Fruit fly (Drosophila melanogaster) whole organism, embryonic: Measurements from ENCODE around the gene Pits.

ENCODE experiments used
- Atf-2 ChIP-seq: fragments of 200-800 bp; sonication (Bioruptor generic); optimal IDR thresholded peaks from 2 replicates; lab custom pipeline; 2016; ENCODE audit warnings: missing biosample characterization, missing genetic modification characterization
- CG10979 ChIP-seq: fragments of 200-800 bp; sonication (Bioruptor generic); optimal IDR thresholded peaks from 2 replicates; lab custom pipeline; 2018; ENCODE audit warnings: missing biosample characterization, mild to moderate bottlenecking, missing genetic modification characterization, moderate library complexity
- CG14667 ChIP-seq: fragments of 200-800 bp; sonication (Bioruptor generic); IDR thresholded peaks from 2 replicates; pipeline ENCODE4 v1.3.6; 2022; ENCODE audit warnings: missing biosample characterization, missing genetic modification characterization
- CG15269 ChIP-seq: fragments of 200-800 bp; sonication (Bioruptor generic); optimal IDR thresholded peaks from 2 replicates; lab custom pipeline; 2018; ENCODE audit warnings: missing biosample characterization, mild to moderate bottlenecking, missing genetic modification characterization, moderate library complexity
- CG1529 ChIP-seq: fragments of 200-800 bp; sonication (Bioruptor generic); optimal IDR thresholded peaks from 3 replicates; lab custom pipeline; 2018; ENCODE audit warnings: missing biosample characterization, missing genetic modification characterization
- CG15696 ChIP-seq: fragments of 200-800 bp; sonication (Bioruptor generic); optimal IDR thresholded peaks from 2 replicates; lab custom pipeline; 2019; ENCODE audit warnings: missing biosample characterization, mild to moderate bottlenecking, missing genetic modification characterization, moderate library complexity
- CG17568 ChIP-seq: fragments of 200-800 bp; sonication (Bioruptor generic); optimal IDR thresholded peaks from 2 replicates; lab custom pipeline; 2018; ENCODE audit warnings: missing biosample characterization, mild to moderate bottlenecking, missing genetic modification characterization, moderate library complexity
- CG1832 ChIP-seq: fragments of 200-800 bp; sonication (Bioruptor generic); optimal IDR thresholded peaks from 2 replicates; lab custom pipeline; 2017; ENCODE audit warnings: missing biosample characterization, mild to moderate bottlenecking, missing genetic modification characterization, inconsistent platforms
- CG2116 ChIP-seq: fragments of 200-800 bp; sonication (Bioruptor generic); optimal IDR thresholded peaks from 3 replicates; lab custom pipeline; 2018; ENCODE audit warnings: missing biosample characterization, mild to moderate bottlenecking, missing genetic modification characterization
- CG4707 ChIP-seq: fragments of 200-800 bp; sonication (Bioruptor generic); optimal IDR thresholded peaks from 2 replicates; lab custom pipeline; 2018; ENCODE audit warnings: missing biosample characterization, mild to moderate bottlenecking, missing genetic modification characterization, moderate library complexity
- CG5180 ChIP-seq: fragments of 200-800 bp; sonication (Bioruptor generic); optimal IDR thresholded peaks from 3 replicates; lab custom pipeline; 2017; ENCODE audit warnings: missing biosample characterization, missing genetic modification characterization, mild to moderate bottlenecking, moderate library complexity, missing genetic modification reagents
- CG6683 ChIP-seq: fragments of 200-800 bp; sonication (Bioruptor generic); optimal IDR thresholded peaks from 2 replicates; lab custom pipeline; 2017; ENCODE audit warnings: missing biosample characterization, mild to moderate bottlenecking, missing genetic modification characterization, missing genetic modification reagents
- CG6854 ChIP-seq: fragments of 200-800 bp; sonication (Bioruptor generic); optimal IDR thresholded peaks from 3 replicates; lab custom pipeline; 2017; ENCODE audit warnings: missing biosample characterization, mild to moderate bottlenecking, missing genetic modification characterization
- CG7372 ChIP-seq: fragments of 200-800 bp; sonication (Bioruptor generic); IDR thresholded peaks from 2 replicates; pipeline ENCODE4 v1.3.6; 2022; ENCODE audit warnings: missing biosample characterization, missing genetic modification characterization
- Chrac-16 ChIP-seq: fragments of 200-800 bp; sonication (Bioruptor generic); optimal IDR thresholded peaks from 3 replicates; lab custom pipeline; 2016; ENCODE audit warnings: missing biosample characterization, missing genetic modification characterization
- Dll ChIP-seq: fragments of 200-800 bp; sonication (Bioruptor generic); IDR thresholded peaks from 4 replicates; pipeline ENCODE4 v1.3.6; 2022; ENCODE audit warnings: missing biosample characterization, missing genetic modification characterization; ENCODE audit not compliant: partially characterized antibody
- Hand ChIP-seq: fragments of 200-800 bp; sonication (Bioruptor generic); optimal IDR thresholded peaks from 2 replicates; lab custom pipeline; 2017; ENCODE audit warnings: mild to moderate bottlenecking, missing biosample characterization, missing genetic modification reagents, missing genetic modification characterization
- HmgZ ChIP-seq: fragments of 200-800 bp; sonication (Bioruptor generic); optimal IDR thresholded peaks from 2 replicates; lab custom pipeline; 2018; ENCODE audit warnings: missing biosample characterization, mild to moderate bottlenecking, missing genetic modification characterization
- Hr78 ChIP-seq, 2 experiments: fragments of 200-800 bp in 1 of 2; fragments of >200 bp in 1 of 2; sonication (Bioruptor generic) in 1 of 2; optimal IDR thresholded peaks; 2 replicates each; lab custom pipeline; 2017 to 2019; ENCODE audit warnings: missing biosample characterization in 2 of 2, missing genetic modification characterization in 2 of 2, mild to moderate bottlenecking in 1 of 2, moderate library complexity in 1 of 2
- Lhr ChIP-seq: fragments of 200-800 bp; sonication (Bioruptor generic); optimal IDR thresholded peaks from 3 replicates; lab custom pipeline; 2017; ENCODE audit warnings: mild to moderate bottlenecking, missing biosample characterization, missing genetic modification reagents, missing genetic modification characterization
- Lim3 ChIP-seq: fragments of 200-800 bp; sonication (Bioruptor generic); IDR thresholded peaks from 2 replicates; pipeline ENCODE4 v1.3.6; 2022; ENCODE audit warnings: missing biosample characterization, missing genetic modification characterization
- MTF-1 ChIP-seq: fragments of 200-800 bp; sonication (Bioruptor generic); optimal IDR thresholded peaks from 2 replicates; lab custom pipeline; 2018; ENCODE audit warnings: missing biosample characterization, mild to moderate bottlenecking, missing genetic modification characterization, borderline replicate concordance
- Myb ChIP-seq: fragments of 200-800 bp; sonication (Bioruptor generic); optimal IDR thresholded peaks from 2 replicates; lab custom pipeline; 2016; ENCODE audit warnings: missing biosample characterization, missing genetic modification characterization
- NC2β ChIP-seq: fragments of 200-800 bp; sonication (Bioruptor generic); optimal IDR thresholded peaks from 2 replicates; lab custom pipeline; 2016; ENCODE audit warnings: missing biosample characterization, missing genetic modification characterization
- NK7.1 ChIP-seq: fragments of 200-800 bp; sonication (Bioruptor generic); optimal IDR thresholded peaks from 3 replicates; lab custom pipeline; 2016; ENCODE audit warnings: missing biosample characterization, missing genetic modification characterization
- Side ChIP-seq: fragments of 200-800 bp; sonication (Bioruptor generic); optimal IDR thresholded peaks from 2 replicates; lab custom pipeline; 2016; ENCODE audit warnings: missing biosample characterization, missing genetic modification characterization
- Taf1 ChIP-seq: fragments of 200-800 bp; sonication (Bioruptor generic); IDR thresholded peaks from 2 replicates; pipeline ENCODE4 v1.3.6; 2022; ENCODE audit warnings: missing biosample characterization, missing genetic modification characterization
- Usf ChIP-seq: fragments of 200-800 bp; sonication (Bioruptor generic); optimal IDR thresholded peaks from 2 replicates; lab custom pipeline; 2017; ENCODE audit warnings: missing genotype, missing biosample characterization, missing genetic modification characterization
- Vsx1 ChIP-seq: fragments of 200-800 bp; sonication (Bioruptor generic); optimal IDR thresholded peaks from 2 replicates; lab custom pipeline; 2017; ENCODE audit warnings: missing biosample characterization, mild to moderate bottlenecking, missing genetic modification characterization, missing genetic modification reagents
- bab2 ChIP-seq: fragments of 200-800 bp; sonication (Bioruptor generic); optimal IDR thresholded peaks from 2 replicates; lab custom pipeline; 2016; ENCODE audit warnings: missing biosample characterization, missing genetic modification characterization
- br ChIP-seq: fragments of >200 bp; optimal IDR thresholded peaks from 2 replicates; lab custom pipeline; 2017
- corto ChIP-seq: fragments of 200-800 bp; sonication (Bioruptor generic); optimal IDR thresholded peaks from 2 replicates; lab custom pipeline; 2016; ENCODE audit warnings: missing biosample characterization, mild to moderate bottlenecking, missing genetic modification characterization, moderate library complexity
- dm ChIP-seq: fragments of 200-800 bp; sonication (Bioruptor generic); optimal IDR thresholded peaks from 3 replicates; lab custom pipeline; 2016; ENCODE audit warnings: missing biosample characterization, missing genetic modification characterization
- fru ChIP-seq: fragments of >200 bp; optimal IDR thresholded peaks from 2 replicates; lab custom pipeline; 2017
- gce ChIP-seq: fragments of 200-800 bp; sonication (Bioruptor generic); IDR thresholded peaks from 3 replicates; pipeline ENCODE4 v1.3.6; 2022; ENCODE audit warnings: missing biosample characterization, missing genetic modification characterization
- gem ChIP-seq: fragments of 200-800 bp; sonication (Bioruptor generic); optimal IDR thresholded peaks from 2 replicates; lab custom pipeline; 2019; ENCODE audit warnings: missing biosample characterization, mild to moderate bottlenecking, missing genetic modification characterization, moderate library complexity
- gro ChIP-seq: fragments of 200-800 bp; sonication (Bioruptor generic); optimal IDR thresholded peaks from 2 replicates; lab custom pipeline; 2016; ENCODE audit warnings: missing biosample characterization, missing genetic modification characterization
- lola ChIP-seq, 3 experiments: fragments of >200 bp in 2 of 3; fragments of 200-800 bp in 1 of 3; sonication (Bioruptor generic) in 1 of 3; optimal IDR thresholded peaks; 2 replicates each; lab custom pipeline; 2017 to 2019; ENCODE audit warnings: missing biosample characterization in 3 of 3, missing genetic modification characterization in 3 of 3, mild to moderate bottlenecking in 1 of 3, moderate library complexity in 1 of 3
- lov ChIP-seq, 2 experiments: fragments of 200-800 bp in 1 of 2; fragments of >200 bp in 1 of 2; sonication (Bioruptor generic) in 1 of 2; IDR thresholded peaks in 1 of 2; optimal IDR thresholded peaks in 1 of 2; 2 replicates in 1 of 2; 3 replicates in 1 of 2; pipeline versions ENCODE4 v1.3.6 to Lab custom; 2017 to 2022; ENCODE audit warnings: missing biosample characterization in 1 of 2, missing genetic modification characterization in 1 of 2
- mirr ChIP-seq: fragments of 200-800 bp; sonication (Bioruptor generic); optimal IDR thresholded peaks from 3 replicates; lab custom pipeline; 2018; ENCODE audit warnings: missing biosample characterization, mild to moderate bottlenecking, missing genetic modification characterization
- pan ChIP-seq, 4 experiments: fragments of >200 bp in 3 of 4; fragments of 200-800 bp in 1 of 4; sonication (Bioruptor generic) in 1 of 4; optimal IDR thresholded peaks in 3 of 4; IDR thresholded peaks in 1 of 4; 2 replicates each; pipeline versions ENCODE4 v1.3.6 to Lab custom; 2017 to 2022; ENCODE audit warnings: missing biosample characterization in 2 of 4, missing genetic modification characterization in 2 of 4, mixed read lengths in 1 of 4
- phol ChIP-seq: fragments of 200-800 bp; sonication (Bioruptor generic); optimal IDR thresholded peaks from 3 replicates; lab custom pipeline; 2018; ENCODE audit warnings: missing biosample characterization, mild to moderate bottlenecking, missing genetic modification characterization, moderate library complexity
- pita ChIP-seq: fragments of 200-800 bp; sonication (Bioruptor generic); optimal IDR thresholded peaks from 2 replicates; lab custom pipeline; 2017; ENCODE audit warnings: missing biosample characterization, mild to moderate bottlenecking, missing genetic modification characterization
- sisA ChIP-seq: fragments of 200-800 bp; sonication (Bioruptor generic); IDR thresholded peaks from 2 replicates; pipeline ENCODE4 v1.3.6; 2022; ENCODE audit warnings: missing biosample characterization, missing genetic modification characterization
- sr ChIP-seq: fragments of 200-800 bp; sonication (Bioruptor generic); IDR thresholded peaks from 3 replicates; pipeline ENCODE4 v1.3.6; 2022; ENCODE audit warnings: missing biosample characterization, missing genetic modification characterization
- tgo ChIP-seq: fragments of 200-800 bp; sonication (Bioruptor generic); IDR thresholded peaks from 3 replicates; pipeline ENCODE4 v1.3.6; 2022; ENCODE audit warnings: missing biosample characterization, missing genetic modification characterization
- toy ChIP-seq: fragments of 200-800 bp; sonication (Bioruptor generic); IDR thresholded peaks from 2 replicates; pipeline ENCODE4 v1.3.6; 2022; ENCODE audit warnings: missing biosample characterization, missing genetic modification characterization
- tx ChIP-seq: fragments of 200-800 bp; sonication (Bioruptor generic); optimal IDR thresholded peaks from 2 replicates; lab custom pipeline; 2016; ENCODE audit warnings: missing biosample characterization, missing genetic modification characterization
- vnd ChIP-seq: fragments of 200-800 bp; sonication (Bioruptor generic); IDR thresholded peaks from 3 replicates; pipeline ENCODE4 v1.3.6; 2022; ENCODE audit warnings: missing biosample characterization, missing genetic modification characterization; ENCODE audit not compliant: partially characterized antibody

Gene Pits

DNA sequence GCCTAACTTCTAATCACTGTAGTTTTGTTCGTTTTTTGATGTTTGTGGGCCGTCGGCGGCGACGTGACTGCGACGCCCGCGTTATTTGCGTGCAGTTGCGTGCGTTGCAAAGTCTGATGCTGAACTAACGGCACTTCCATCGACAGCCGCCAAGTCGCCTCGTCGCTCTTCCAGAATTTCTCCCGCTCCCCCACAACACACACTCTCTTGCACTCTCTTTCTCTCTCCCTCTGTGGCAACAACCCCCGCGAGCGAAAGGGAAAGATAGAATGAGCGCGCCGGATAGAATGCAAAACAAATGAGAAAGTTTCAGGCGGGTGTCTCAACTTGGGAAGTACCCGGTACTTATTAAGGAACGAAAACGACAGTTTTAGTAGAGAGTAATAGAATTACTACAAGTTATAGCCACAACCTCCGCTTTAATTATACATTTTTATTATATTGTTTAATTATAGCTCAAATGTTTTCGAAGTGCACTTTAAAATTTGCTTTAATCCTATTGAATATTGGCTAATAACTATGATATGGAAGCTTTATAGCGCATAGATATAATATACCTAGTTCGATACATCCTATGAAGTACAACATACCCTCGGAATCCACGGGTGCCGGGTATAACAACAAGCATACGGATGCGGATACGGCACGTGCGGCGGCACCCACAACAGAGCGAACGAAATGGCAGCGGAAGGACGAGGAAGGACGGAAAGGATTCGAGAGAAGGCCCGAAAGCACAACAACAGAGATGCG, 36.0 kb downstream of the Pits start (continued):
- TF ChIP-seq Hr78 (GFP tag; optimal IDR thresholded peaks at IDR 0.05; lab: Kevin White, UChicago), result no peak
- no peak for TF ChIP-seq gro (GFP tag; lab: Kevin White, UChicago)
- TF ChIP-seq phol (tag; lab: Kevin White, UChicago), result peak; percentile 49
- peak; percentile 66 for TF ChIP-seq gem (tag; lab: Kevin White, UChicago)
- TF ChIP-seq CG1832 (GFP tag; lab: Kevin White, UChicago), result peak; percentile 55
- TF ChIP-seq CG5180 (GFP tag; lab: Kevin White, UChicago), result no peak
- no peak for TF ChIP-seq pan (optimal IDR thresholded peaks at IDR 0.05; lab: Kevin White, UChicago)
- TF ChIP-seq pan (GFP tag; optimal IDR thresholded peaks at IDR 0.05 in 1 of 2, IDR thresholded peaks at IDR 0.05 in 1 of 2), result no peak
- no peak for TF ChIP-seq NC2β (GFP tag; lab: Kevin White, UChicago)
- no peak for TF ChIP-seq CG17568 (GFP tag; lab: Kevin White, UChicago)
- TF ChIP-seq sr (GFP tag; lab: Robert Waterston, UW), result no peak
- no peak for TF ChIP-seq fru (lab: Kevin White, UChicago)
- no peak for TF ChIP-seq tx
- no peak for TF ChIP-seq Dll
- no peak for TF ChIP-seq lov (optimal IDR thresholded peaks at IDR 0.05; lab: Kevin White, UChicago)
- no peak for TF ChIP-seq lov (GFP tag; IDR thresholded peaks at IDR 0.05; lab: Robert Waterston, UW)
- no peak for TF ChIP-seq Side (GFP tag; lab: Kevin White, UChicago)
- TF ChIP-seq CG14667, result no peak
- TF ChIP-seq sisA (GFP tag; lab: Robert Waterston, UW), result peak; percentile 36; the same call in 1 of the 2 replicates
- TF ChIP-seq Lim3 (GFP tag; lab: Robert Waterston, UW), result no peak
- no peak for TF ChIP-seq dm (GFP tag; lab: Kevin White, UChicago)
- TF ChIP-seq Taf1 (GFP tag; lab: Robert Waterston, UW), result no peak
- TF ChIP-seq NK7.1 (GFP tag; lab: Kevin White, UChicago), result no peak
- TF ChIP-seq CG4707 (GFP tag; lab: Kevin White, UChicago), result no peak
- TF ChIP-seq Usf (GFP tag; lab: Kevin White, UChicago), result no peak
- TF ChIP-seq toy (GFP tag; lab: Robert Waterston, UW), result no peak
- TF ChIP-seq Chrac-16 (GFP tag; lab: Kevin White, UChicago), result no peak
- no peak for TF ChIP-seq HmgZ
- no peak for TF ChIP-seq Atf-2 (GFP tag; lab: Kevin White, UChicago)
- TF ChIP-seq CG15696 (tag; lab: Kevin White, UChicago), result no peak
- no peak for TF ChIP-seq CG6854 (GFP tag; lab: Kevin White, UChicago)
- no peak for TF ChIP-seq vnd (GFP tag; lab: Robert Waterston, UW)
- no peak for TF ChIP-seq MTF-1 (GFP tag; lab: Kevin White, UChicago)
- TF ChIP-seq bab2 (GFP tag; lab: Kevin White, UChicago), result no peak
- TF ChIP-seq CG1529 (GFP tag; lab: Kevin White, UChicago), result no peak
- no peak for TF ChIP-seq pita (GFP tag; lab: Kevin White, UChicago)
- peak; percentile 45 for TF ChIP-seq CG10979 (tag; lab: Kevin White, UChicago)
- no peak for TF ChIP-seq corto (GFP tag; lab: Kevin White, UChicago)
- TF ChIP-seq mirr (GFP tag; lab: Kevin White, UChicago), result no peak
- TF ChIP-seq tgo (GFP tag; lab: Robert Waterston, UW), result no peak
- TF ChIP-seq lola (GFP tag; optimal IDR thresholded peaks at IDR 0.05; lab: Kevin White, UChicago), result no peak
- no peak for TF ChIP-seq Vsx1 (GFP tag; lab: Kevin White, UChicago)
- TF ChIP-seq CG2116 (GFP tag; lab: Kevin White, UChicago), result no peak
- TF ChIP-seq Myb (GFP tag; lab: Kevin White, UChicago), result no peak
- no peak for TF ChIP-seq Lhr (GFP tag; lab: Kevin White, UChicago)
- TF ChIP-seq CG7372 (GFP tag; lab: Robert Waterston, UW), result no peak
- no peak for TF ChIP-seq Hand (GFP tag; lab: Kevin White, UChicago)
- TF ChIP-seq CG15269, result peak; percentile 46
- TF ChIP-seq gce (GFP tag; lab: Robert Waterston, UW), result no peak
- no peak for TF ChIP-seq br
- TF ChIP-seq CG6683 (GFP tag; lab: Kevin White, UChicago), result no peak
